Worm (Caenorhabditis elegans) whole organism, L4/young adult: ENCODE data around the gene tin-9.1.

Experiments
- W03F9.2 ChIP-seq: fragments of 150-350 bp; optimal IDR thresholded peaks from 2 replicates; lab custom pipeline; 2014; ENCODE audit warnings: missing biosample characterization, missing genetic modification characterization
- dao-5 ChIP-seq: sonication (generic microtip); optimal IDR thresholded peaks from 2 replicates; lab custom pipeline; 2016; ENCODE audit warnings: missing genotype, missing genetic modification characterization, moderate library complexity, missing compliant biosample characterization
- him-1 ChIP-seq: sonication (generic microtip); optimal IDR thresholded peaks from 2 replicates; lab custom pipeline; 2016; ENCODE audit warnings: missing genotype, missing genetic modification reagents, missing genetic modification characterization, missing compliant biosample characterization

tin-9.1 gene

DNA sequence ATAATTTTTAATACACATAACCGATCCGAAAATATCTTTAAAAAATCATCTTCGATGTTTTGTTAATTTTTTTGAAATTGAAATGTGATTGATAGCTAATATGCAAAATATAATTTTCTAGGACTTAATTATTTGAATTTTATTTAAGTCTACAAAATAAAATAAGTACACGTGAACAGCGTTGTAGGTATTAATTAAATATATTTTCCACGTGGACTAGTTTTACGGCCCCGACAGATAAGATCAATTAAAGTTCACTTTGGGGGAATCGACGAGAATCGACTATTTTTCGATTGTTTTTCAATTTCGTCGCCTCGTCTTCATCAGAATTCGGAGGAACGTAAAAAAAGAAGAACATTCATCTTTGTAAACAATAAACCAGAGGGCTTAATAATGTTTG lies 45.2 kb downstream of the tin-9.1 start, which contains the start of gene C25A8.5:
TSS of gene C25A8.5 (plus strand) at position 301 of the 400 bp plus-strand sequence.
- TF ChIP-seq him-1 (tag; lab: Kevin White, UChicago), result no peak
- TF ChIP-seq W03F9.2 (tag; lab: Kevin White, UChicago), result no peak

DNA sequence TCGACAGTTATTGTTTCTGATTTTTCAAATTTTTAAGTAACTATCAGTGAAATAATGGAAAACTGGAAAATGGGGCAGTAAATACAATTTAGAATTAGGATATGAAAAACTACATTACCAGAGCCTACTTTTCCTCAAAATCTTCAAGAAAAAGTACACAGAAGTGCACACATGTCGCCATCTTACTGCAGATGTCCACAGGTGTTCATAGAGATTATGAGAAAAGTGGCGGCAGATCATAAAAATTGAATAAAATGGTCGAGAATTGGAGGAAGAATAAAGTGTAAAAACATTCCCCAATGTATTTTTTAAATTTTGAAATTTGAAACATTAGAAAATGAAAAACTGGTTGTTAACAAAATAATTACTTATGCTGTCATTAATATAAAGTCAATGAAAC lies 46.5 kb downstream of the tin-9.1 start:
- TF ChIP-seq him-1 (tag; lab: Kevin White, UChicago) (no peak), W03F9.2 (tag; lab: Kevin White, UChicago) (no peak), dao-5 (no peak)
